Fruit fly (Drosophila melanogaster) whole organism, pupa: ENCODE data around the gene CG8813.

Experiments used
- CG10348 ChIP-seq: fragments of 200-800 bp; sonication (Bioruptor generic); IDR thresholded peaks from 2 replicates; pipeline ENCODE4 v1.3.6; 2022; ENCODE audit warnings: missing biosample characterization, missing genetic modification characterization
- CG12605 ChIP-seq: fragments of 200-800 bp; sonication (Bioruptor generic); IDR thresholded peaks from 2 replicates; pipeline ENCODE4 v1.3.6; 2022; ENCODE audit warnings: missing biosample characterization, missing genetic modification characterization
- CG15710 ChIP-seq: fragments of 200-800 bp; sonication (Bioruptor generic); optimal IDR thresholded peaks from 2 replicates; lab custom pipeline; 2018; ENCODE audit warnings: missing biosample characterization, mild to moderate bottlenecking, missing genetic modification characterization, moderate library complexity
- CG17806 ChIP-seq: fragments of 200-800 bp; sonication (Bioruptor generic); optimal IDR thresholded peaks from 2 replicates; lab custom pipeline; 2018; ENCODE audit warnings: missing biosample characterization, mild to moderate bottlenecking, missing genetic modification characterization, moderate library complexity
- CG32121 ChIP-seq: fragments of 200-800 bp; sonication (Bioruptor generic); IDR thresholded peaks from 2 replicates; pipeline ENCODE4 v1.3.6; 2022; ENCODE audit warnings: missing biosample characterization, missing genetic modification characterization
- CG4496 ChIP-seq: fragments of 200-800 bp; sonication (Bioruptor generic); IDR thresholded peaks from 3 replicates; pipeline ENCODE4 v1.3.6; 2022; ENCODE audit warnings: missing biosample characterization, missing genetic modification characterization
- CG8159 ChIP-seq: fragments of 200-800 bp; sonication (Bioruptor generic); optimal IDR thresholded peaks from 3 replicates; lab custom pipeline; 2018; ENCODE audit warnings: missing biosample characterization, mild to moderate bottlenecking, missing genetic modification characterization, moderate library complexity
- CG8301 ChIP-seq: fragments of 200-800 bp; sonication (Bioruptor generic); optimal IDR thresholded peaks from 2 replicates; lab custom pipeline; 2018; ENCODE audit warnings: missing biosample characterization, mild to moderate bottlenecking, missing genetic modification characterization
- CG9948 ChIP-seq: fragments of 200-800 bp; sonication (Bioruptor generic); optimal IDR thresholded peaks from 2 replicates; lab custom pipeline; 2018; ENCODE audit warnings: missing biosample characterization, mild to moderate bottlenecking, missing genetic modification characterization, moderate library complexity
- D1 ChIP-seq: fragments of 200-800 bp; sonication (Bioruptor generic); optimal IDR thresholded peaks from 2 replicates; lab custom pipeline; 2018; ENCODE audit warnings: missing biosample characterization, mild to moderate bottlenecking, missing genetic modification characterization, moderate library complexity
- EcR ChIP-seq: fragments of 200-800 bp; sonication (Bioruptor generic); optimal IDR thresholded peaks from 3 replicates; lab custom pipeline; 2019; ENCODE audit warnings: missing biosample characterization, missing genetic modification characterization, mild to moderate bottlenecking, moderate library complexity, missing genetic modification reagents
- Pif1B ChIP-seq: fragments of 200-800 bp; sonication (Bioruptor generic); optimal IDR thresholded peaks from 3 replicates; lab custom pipeline; 2016; ENCODE audit warnings: missing biosample characterization, missing genetic modification characterization
- fd96Ca ChIP-seq: fragments of 200-800 bp; sonication (Bioruptor generic); IDR thresholded peaks from 3 replicates; pipeline ENCODE4 v1.3.6; 2022; ENCODE audit warnings: missing biosample characterization, missing genetic modification characterization
- rn ChIP-seq: fragments of 200-800 bp; sonication (Bioruptor generic); IDR thresholded peaks from 2 replicates; pipeline ENCODE4 v1.3.6; 2022; ENCODE audit warnings: missing biosample characterization, missing genetic modification characterization

dm6 chr2L:2888859-2889443 is 19.5 kb downstream of the CG8813 start:
- TF ChIP-seq CG4496 (GFP tag; lab: Robert Waterston, UW): no peak; the same call in 2 of the 3 replicates
- no peak for TF ChIP-seq CG9948 (tag; lab: Kevin White, UChicago)
- no peak for TF ChIP-seq CG17806 (tag; lab: Kevin White, UChicago)
- TF ChIP-seq EcR (GFP tag; lab: Kevin White, UChicago): peak; percentile 88
- no peak for TF ChIP-seq CG10348 (GFP tag; lab: Robert Waterston, UW)
- no peak for TF ChIP-seq CG32121
- no peak for TF ChIP-seq rn (GFP tag; lab: Robert Waterston, UW)
- no peak for TF ChIP-seq CG15710 (tag; lab: Kevin White, UChicago)
- peak; percentile 43; the same call in 1 of the 2 replicates for TF ChIP-seq CG12605 (GFP tag; lab: Robert Waterston, UW)
- no peak for TF ChIP-seq CG8301
- TF ChIP-seq D1: no peak
- TF ChIP-seq Pif1B (GFP tag; lab: Kevin White, UChicago): no peak
- TF ChIP-seq CG8159 (tag; lab: Kevin White, UChicago): no peak
- peak; percentile 39; the same call in 1 of the 3 replicates for TF ChIP-seq fd96Ca (GFP tag; lab: Robert Waterston, UW)
